Fruit fly (Drosophila melanogaster): Measurements from ENCODE around the gene psh.

Gene psh

DNA sequence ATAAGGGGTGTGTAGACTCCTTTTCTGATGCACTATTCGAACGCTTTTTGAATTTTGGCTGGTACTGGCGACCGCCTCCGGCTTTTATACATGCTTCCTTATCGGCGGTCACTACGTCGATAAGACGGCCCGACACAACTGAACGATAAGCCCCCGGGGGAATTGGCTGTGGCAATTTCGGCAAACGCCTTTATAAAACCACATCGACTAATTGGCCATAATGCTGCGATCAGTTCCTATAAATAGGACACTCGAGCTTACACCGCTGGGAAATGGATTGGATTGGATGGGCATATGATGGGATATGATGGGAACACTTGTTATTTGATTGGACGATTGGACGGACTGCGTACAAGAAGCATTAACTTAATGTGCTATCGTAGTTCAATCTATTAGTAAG is 5.2 kb upstream of the psh start, which contains the start of gene CG15044:
TSS of gene CG15044 (minus strand) at position 66 of the 400 bp plus-strand sequence.
- no peak for TF ChIP-seq pan (optimal IDR thresholded peaks at IDR 0.05)
- no peak for TF ChIP-seq EcR (GFP tag; optimal IDR thresholded peaks at IDR 0.05)
- TF ChIP-seq CG8478 (optimal IDR thresholded peaks at IDR 0.05) = no peak
- no peak for TF ChIP-seq psq (optimal IDR thresholded peaks at IDR 0.05)

dm6 chrX:18489509-18489908 is 2.8 kb upstream of the psh start, which contains the start of gene CG15046:
TSS of gene CG15046 (minus strand) at chrX:18489620.
- TF ChIP-seq CG8478 (optimal IDR thresholded peaks at IDR 0.05) (no peak), EcR (GFP tag; optimal IDR thresholded peaks at IDR 0.05) (no peak), usp (GFP tag; optimal IDR thresholded peaks at IDR 0.05) (no peak), Dll (optimal IDR thresholded peaks at IDR 0.05) (peak; percentile 64)

DNA sequence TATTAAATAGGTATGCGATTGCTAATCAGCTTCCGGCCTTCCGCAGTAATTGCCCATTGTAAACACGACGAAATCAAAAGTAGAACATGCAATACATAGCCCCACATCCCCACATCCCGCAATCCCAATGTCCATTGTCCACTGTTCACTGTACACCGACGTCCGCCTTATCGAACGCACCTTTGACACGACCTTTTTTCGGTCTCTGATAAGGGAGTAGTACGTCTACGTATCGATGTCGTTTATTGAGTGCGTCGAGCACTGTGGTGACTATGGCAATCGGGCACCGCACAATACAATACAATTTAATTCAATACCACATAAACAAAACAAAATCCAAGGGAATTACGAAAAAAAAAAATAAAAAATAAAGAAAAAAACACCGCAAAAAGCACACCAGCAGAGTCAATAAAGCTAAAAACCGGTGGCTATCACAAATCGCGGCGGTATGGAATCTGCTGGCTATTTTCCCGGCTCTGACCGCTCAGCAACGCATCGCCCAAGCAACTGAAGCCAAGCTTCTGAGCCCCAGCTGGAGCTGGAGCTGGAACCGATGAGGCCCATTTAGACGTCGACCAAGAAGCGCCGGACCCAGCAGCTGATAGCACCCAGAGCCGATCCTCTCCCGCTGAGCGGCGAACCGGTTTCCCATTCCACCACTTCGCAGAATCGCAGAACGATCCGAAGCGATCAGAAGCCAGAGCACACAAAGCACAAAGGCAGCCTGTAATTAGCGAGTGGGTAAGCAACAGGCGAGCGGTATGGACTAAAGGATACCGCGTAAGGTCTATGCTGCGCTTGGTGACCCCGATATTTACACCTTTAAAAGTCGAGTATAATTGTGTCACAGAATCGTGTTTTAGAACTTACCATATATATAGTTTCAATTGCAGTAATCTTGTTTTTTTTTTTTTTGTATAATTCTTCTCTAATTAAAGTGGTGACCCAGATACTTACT is 3.2 kb downstream of the psh start, which contains the start of gene Hayan:
TSS of gene Hayan (minus strand) at position 512 of the 958 bp plus-strand sequence.
- TF ChIP-seq psq (optimal IDR thresholded peaks at IDR 0.05) = no peak
- peak; percentile 78 for TF ChIP-seq pan (optimal IDR thresholded peaks at IDR 0.05)
- TF ChIP-seq CG8478 (optimal IDR thresholded peaks at IDR 0.05) = no peak
- no peak for TF ChIP-seq EcR (GFP tag; optimal IDR thresholded peaks at IDR 0.05)
- TF ChIP-seq Dll (optimal IDR thresholded peaks at IDR 0.05) = peak; percentile 64
- TF ChIP-seq usp (GFP tag; optimal IDR thresholded peaks at IDR 0.05) = no peak

dm6 chrX:18482537-18482936 is 4.2 kb downstream of the psh start:
- no peak for TF ChIP-seq pan (optimal IDR thresholded peaks at IDR 0.05)
- no peak for TF ChIP-seq usp (GFP tag; optimal IDR thresholded peaks at IDR 0.05)
- no peak for TF ChIP-seq Dll (optimal IDR thresholded peaks at IDR 0.05)

DNA sequence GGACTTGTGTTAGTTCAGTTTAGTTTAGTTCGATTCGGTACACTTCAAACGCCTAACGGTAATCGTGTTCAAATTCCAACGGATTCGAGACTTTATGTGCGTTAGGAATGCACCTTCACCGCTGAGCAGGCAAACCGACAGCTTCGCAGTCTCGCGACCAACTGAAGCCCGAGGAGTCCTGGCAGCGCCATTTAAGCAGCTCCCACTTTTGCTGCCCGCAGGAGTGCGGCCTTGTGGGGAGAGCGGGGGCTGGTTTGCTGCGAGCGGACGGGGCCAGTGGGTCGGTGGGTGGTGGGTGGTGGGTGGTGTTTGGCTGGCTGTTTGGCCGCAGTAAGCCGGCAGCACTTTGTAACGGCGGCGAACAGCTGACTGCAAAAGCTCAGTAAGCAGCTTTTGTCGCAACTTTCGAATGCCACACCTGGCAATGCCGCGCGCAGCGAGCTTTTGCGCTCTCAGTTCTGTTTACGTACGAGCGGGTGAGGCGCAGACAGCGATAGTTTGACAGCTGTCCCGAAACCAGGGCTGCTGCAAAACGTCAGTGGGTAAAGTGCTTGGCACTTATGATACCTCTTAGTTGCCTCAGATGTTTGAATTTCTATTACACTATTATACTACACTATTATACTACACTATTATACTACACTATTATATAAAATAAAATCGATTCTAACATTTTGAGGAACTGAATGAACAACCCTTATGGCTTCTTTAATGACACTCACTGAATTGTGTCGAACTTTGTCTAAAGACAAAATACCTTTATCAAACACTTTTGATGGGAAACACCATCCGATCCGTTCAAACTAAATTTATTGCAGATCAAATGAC is 7.2 kb downstream of the psh start, which contains the start of gene CG32547:
TSS of gene CG32547 (minus strand) at position 181 of the 828 bp plus-strand sequence.
- TF ChIP-seq CG8478 (optimal IDR thresholded peaks at IDR 0.05) (no peak), psq (optimal IDR thresholded peaks at IDR 0.05) (no peak), pan (optimal IDR thresholded peaks at IDR 0.05) (peak; percentile 92), EcR (GFP tag; optimal IDR thresholded peaks at IDR 0.05) (no peak), Dll (optimal IDR thresholded peaks at IDR 0.05) (no peak), usp (GFP tag; optimal IDR thresholded peaks at IDR 0.05) (no peak)

DNA sequence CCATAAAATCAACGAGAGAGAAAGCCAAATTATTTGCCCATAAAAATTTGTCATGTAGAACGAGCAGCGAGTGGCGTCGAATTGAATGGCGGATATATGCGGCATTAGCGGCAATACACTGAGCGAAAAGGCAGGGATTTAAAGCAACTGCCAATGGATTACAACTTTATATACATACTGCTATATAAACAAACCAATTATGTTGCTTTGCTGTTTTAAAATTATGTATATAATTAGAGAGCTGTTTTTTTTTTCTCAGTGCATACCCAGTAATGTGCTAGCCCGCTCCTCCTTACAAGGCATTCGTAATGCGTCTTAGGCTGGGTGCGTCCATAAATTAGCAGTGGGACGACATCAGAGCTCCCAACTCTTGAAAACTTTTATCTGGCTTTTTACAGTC is 18.8 kb downstream of the psh start:
- no peak for TF ChIP-seq psq (optimal IDR thresholded peaks at IDR 0.05)
- TF ChIP-seq usp (GFP tag; optimal IDR thresholded peaks at IDR 0.05) = no peak
- TF ChIP-seq Dll (optimal IDR thresholded peaks at IDR 0.05) = no peak
- TF ChIP-seq EcR (GFP tag; optimal IDR thresholded peaks at IDR 0.05) = no peak
- TF ChIP-seq CG8478 (optimal IDR thresholded peaks at IDR 0.05) = no peak
- TF ChIP-seq pan (optimal IDR thresholded peaks at IDR 0.05) = no peak

- TF ChIP-seq Dll (optimal IDR thresholded peaks at IDR 0.05) (no peak), psq (optimal IDR thresholded peaks at IDR 0.05) (no peak), CG8478 (optimal IDR thresholded peaks at IDR 0.05) (no peak), EcR (GFP tag; optimal IDR thresholded peaks at IDR 0.05) (no peak), usp (GFP tag; optimal IDR thresholded peaks at IDR 0.05) (no peak), pan (optimal IDR thresholded peaks at IDR 0.05) (no peak)
Measured at dm6 chrX:18460318-18460717, 26.4 kb downstream of the psh start, which contains the start of gene CG43843. TSS of gene CG43843 (minus strand) at chrX:18460418.

DNA sequence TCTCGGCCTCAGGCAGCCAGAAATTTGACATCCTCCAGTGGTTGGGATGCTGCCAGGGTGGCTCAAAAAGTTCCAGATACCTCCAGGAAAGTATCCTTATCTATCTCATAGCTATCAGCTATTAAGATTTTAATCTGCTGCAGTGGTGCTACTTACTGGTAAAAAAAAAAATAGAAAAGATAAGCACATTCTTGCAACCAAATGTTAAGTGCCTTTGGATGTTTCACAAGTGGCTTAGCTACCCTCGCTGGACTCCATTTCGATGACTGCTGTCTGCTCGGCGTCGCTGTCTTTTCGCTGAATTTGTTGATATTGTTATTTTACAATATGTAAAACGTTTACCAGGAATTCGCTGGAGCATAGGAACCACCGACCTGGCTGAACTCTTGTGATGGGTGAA is 34.0 kb downstream of the psh start:
- TF ChIP-seq usp (GFP tag; optimal IDR thresholded peaks at IDR 0.05) (no peak), pan (optimal IDR thresholded peaks at IDR 0.05) (no peak), Dll (optimal IDR thresholded peaks at IDR 0.05) (no peak), EcR (GFP tag; optimal IDR thresholded peaks at IDR 0.05) (no peak)

- TF ChIP-seq psq (optimal IDR thresholded peaks at IDR 0.05) (no peak), usp (GFP tag; optimal IDR thresholded peaks at IDR 0.05) (no peak), EcR (GFP tag; optimal IDR thresholded peaks at IDR 0.05) (no peak), CG8478 (optimal IDR thresholded peaks at IDR 0.05) (no peak), Dll (optimal IDR thresholded peaks at IDR 0.05) (no peak), pan (optimal IDR thresholded peaks at IDR 0.05) (no peak)
Measured at dm6 chrX:18440481-18440880, 46.2 kb downstream of the psh start, which contains the start of gene CG32548. TSS of gene CG32548 (minus strand) at chrX:18440581.

- TF ChIP-seq usp (GFP tag; optimal IDR thresholded peaks at IDR 0.05) (no peak), psq (optimal IDR thresholded peaks at IDR 0.05) (no peak), CG8478 (optimal IDR thresholded peaks at IDR 0.05) (no peak)
Measured at dm6 chrX:18439367-18439766, 47.4 kb downstream of the psh start, which contains the start of gene CG43841. TSS of gene CG43841 (plus strand) at chrX:18439667.

DNA sequence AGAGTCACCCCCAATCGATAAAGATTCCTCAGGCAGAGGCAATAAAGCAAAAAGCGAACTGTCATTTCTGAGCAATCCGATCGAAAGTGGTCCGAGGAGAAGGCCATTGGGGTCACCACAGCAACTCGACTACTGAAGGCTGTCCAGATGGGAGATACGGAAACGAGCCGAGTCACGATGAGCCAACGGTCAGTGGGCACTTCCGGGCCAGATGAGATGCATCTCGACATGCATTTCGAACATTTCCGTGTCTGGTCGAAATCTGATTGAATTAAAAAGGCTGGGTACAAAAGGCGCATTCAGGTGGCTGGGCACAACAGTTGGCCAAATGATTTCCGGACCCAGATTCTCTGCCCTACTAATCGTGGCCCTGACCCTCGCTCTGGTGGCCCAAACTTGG is 48.2 kb downstream of the psh start, which contains the start of gene CG32551:
TSS of gene CG32551 (plus strand) at position 301 of the 400 bp plus-strand sequence.
- TF ChIP-seq pan (optimal IDR thresholded peaks at IDR 0.05) (no peak), Dll (optimal IDR thresholded peaks at IDR 0.05) (no peak), usp (GFP tag; optimal IDR thresholded peaks at IDR 0.05) (no peak), psq (optimal IDR thresholded peaks at IDR 0.05) (no peak), CG8478 (optimal IDR thresholded peaks at IDR 0.05) (no peak), EcR (GFP tag; optimal IDR thresholded peaks at IDR 0.05) (no peak)

DNA sequence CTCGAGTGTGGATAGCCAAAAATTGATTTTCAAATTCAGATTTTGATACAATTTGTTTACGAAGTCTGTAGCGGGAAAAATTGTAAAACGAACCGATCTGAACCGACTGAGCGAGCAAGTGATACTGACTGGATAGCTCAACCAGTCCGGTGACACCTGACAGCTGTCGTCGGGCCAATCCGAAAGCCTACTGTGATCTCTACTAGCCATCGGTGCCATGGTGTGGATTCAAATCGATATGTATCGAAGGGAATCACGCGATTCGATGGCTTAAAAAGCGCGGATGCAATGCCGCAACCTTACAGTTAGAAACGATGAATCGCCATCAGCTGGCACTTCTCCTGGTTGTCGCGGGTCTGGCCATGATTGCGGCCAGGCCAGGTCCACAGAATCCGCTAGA is 49.5 kb downstream of the psh start, which contains the start of gene CG6290:
TSS of gene CG6290 (plus strand) at position 301 of the 400 bp plus-strand sequence.
- TF ChIP-seq psq (optimal IDR thresholded peaks at IDR 0.05) (no peak), pan (optimal IDR thresholded peaks at IDR 0.05) (no peak), EcR (GFP tag; optimal IDR thresholded peaks at IDR 0.05) (no peak)

All from whole organism.